Fruit fly (Drosophila melanogaster) whole organism, embryonic: ENCODE data around the gene Tmc.

Experiments used
- Bgb ChIP-seq: fragments of 200-800 bp; sonication (Bioruptor generic); IDR thresholded peaks from 2 replicates; pipeline ENCODE4 v1.3.6; 2022; ENCODE audit warnings: missing biosample characterization, missing genetic modification characterization; ENCODE audit not compliant: partially characterized antibody
- CG10979 ChIP-seq: fragments of 200-800 bp; sonication (Bioruptor generic); optimal IDR thresholded peaks from 2 replicates; lab custom pipeline; 2018; ENCODE audit warnings: missing biosample characterization, mild to moderate bottlenecking, missing genetic modification characterization, moderate library complexity
- CG11560 ChIP-seq: fragments of 200-800 bp; sonication (Bioruptor generic); IDR thresholded peaks from 3 replicates; pipeline ENCODE4 v1.3.6; 2022; ENCODE audit warnings: missing biosample characterization, missing genetic modification characterization
- CG11723 ChIP-seq: fragments of 200-800 bp; sonication (Bioruptor generic); optimal IDR thresholded peaks from 2 replicates; lab custom pipeline; 2017; ENCODE audit warnings: missing biosample characterization, mild to moderate bottlenecking, missing genetic modification characterization
- CG12744 ChIP-seq: fragments of 200-800 bp; sonication (Bioruptor generic); optimal IDR thresholded peaks from 2 replicates; lab custom pipeline; 2016; ENCODE audit warnings: missing biosample characterization, missing genetic modification characterization
- CG13123 ChIP-seq: fragments of 200-800 bp; sonication (Bioruptor generic); optimal IDR thresholded peaks from 2 replicates; lab custom pipeline; 2016; ENCODE audit warnings: missing biosample characterization, missing genetic modification characterization
- CG14441 ChIP-seq: fragments of 200-800 bp; sonication (Bioruptor generic); IDR thresholded peaks from 2 replicates; pipeline ENCODE4 v1.3.6; 2022; ENCODE audit warnings: missing biosample characterization, missing genetic modification characterization
- CG14667 ChIP-seq: fragments of 200-800 bp; sonication (Bioruptor generic); IDR thresholded peaks from 2 replicates; pipeline ENCODE4 v1.3.6; 2022; ENCODE audit warnings: missing biosample characterization, missing genetic modification characterization
- CG15514 ChIP-seq: fragments of 200-800 bp; sonication (Bioruptor generic); optimal IDR thresholded peaks from 3 replicates; lab custom pipeline; 2017; ENCODE audit warnings: missing biosample characterization, missing genetic modification characterization, mild to moderate bottlenecking, moderate library complexity, missing genetic modification reagents
- CG18262 ChIP-seq: fragments of 200-800 bp; optimal IDR thresholded peaks from 3 replicates; lab custom pipeline; 2019; ENCODE audit warnings: missing biosample characterization, mild to moderate bottlenecking, missing genetic modification characterization, moderate library complexity
- CG2116 ChIP-seq: fragments of 200-800 bp; sonication (Bioruptor generic); optimal IDR thresholded peaks from 3 replicates; lab custom pipeline; 2018; ENCODE audit warnings: missing biosample characterization, mild to moderate bottlenecking, missing genetic modification characterization
- CG31224 ChIP-seq: fragments of 200-800 bp; sonication (Bioruptor generic); IDR thresholded peaks from 2 replicates; pipeline ENCODE4 v1.3.6; 2022; ENCODE audit warnings: missing biosample characterization, missing genetic modification characterization
- CG4854 ChIP-seq: fragments of 200-800 bp; sonication (Bioruptor generic); optimal IDR thresholded peaks from 2 replicates; lab custom pipeline; 2016; ENCODE audit warnings: missing biosample characterization, missing genetic modification characterization, inconsistent platforms
- CG7556 ChIP-seq: fragments of 200-800 bp; sonication (Bioruptor generic); optimal IDR thresholded peaks from 2 replicates; lab custom pipeline; 2017; ENCODE audit warnings: missing biosample characterization, mild to moderate bottlenecking, missing genetic modification characterization
- CG7745 ChIP-seq: fragments of 200-800 bp; sonication (Bioruptor generic); optimal IDR thresholded peaks from 2 replicates; lab custom pipeline; 2018; ENCODE audit warnings: missing biosample characterization, mild to moderate bottlenecking, missing genetic modification characterization, moderate library complexity
- CG8290 ChIP-seq, 3 experiments: fragments of 200-800 bp; sonication (Bioruptor generic); optimal IDR thresholded peaks; 2 replicates each; lab custom pipeline; 2016 to 2019; ENCODE audit warnings: missing biosample characterization in 3 of 3, missing genetic modification characterization in 3 of 3, mild to moderate bottlenecking in 2 of 3, moderate library complexity in 1 of 3
- CG9215 ChIP-seq: fragments of 200-800 bp; sonication (Bioruptor generic); IDR thresholded peaks from 2 replicates; pipeline ENCODE4 v1.3.6; 2022; ENCODE audit warnings: missing biosample characterization, missing genetic modification characterization
- CrebB ChIP-seq: fragments of 200-800 bp; sonication (Bioruptor generic); optimal IDR thresholded peaks from 3 replicates; lab custom pipeline; 2018; ENCODE audit warnings: missing biosample characterization, mild to moderate bottlenecking, missing genetic modification characterization
- Dll ChIP-seq: fragments of 200-800 bp; sonication (Bioruptor generic); IDR thresholded peaks from 4 replicates; pipeline ENCODE4 v1.3.6; 2022; ENCODE audit warnings: missing biosample characterization, missing genetic modification characterization; ENCODE audit not compliant: partially characterized antibody
- Doc3 ChIP-seq: fragments of 200-800 bp; sonication (Bioruptor generic); IDR thresholded peaks from 3 replicates; pipeline ENCODE4 v1.3.6; 2022; ENCODE audit warnings: missing biosample characterization, missing genetic modification characterization; ENCODE audit not compliant: partially characterized antibody
- Dref ChIP-seq: fragments of 200-800 bp; sonication (Bioruptor generic); IDR thresholded peaks from 2 replicates; pipeline ENCODE4 v1.3.6; 2022; ENCODE audit warnings: missing biosample characterization, missing genetic modification characterization
- E2f2 ChIP-seq: fragments of 200-800 bp; sonication (Bioruptor generic); IDR thresholded peaks from 2 replicates; pipeline ENCODE4 v1.3.6; 2022; ENCODE audit warnings: missing biosample characterization, missing genetic modification characterization
- Ets65A ChIP-seq: fragments of 200-800 bp; sonication (Bioruptor generic); peaks from one replicate; lab custom pipeline; 2016; ENCODE audit warnings: missing biosample characterization, missing genetic modification characterization
- Gug ChIP-seq: fragments of 200-800 bp; sonication (Bioruptor generic); IDR thresholded peaks from 4 replicates; pipeline ENCODE4 v1.3.6; 2022; ENCODE audit warnings: missing biosample characterization, missing genetic modification characterization
- HLH3B ChIP-seq: fragments of 200-800 bp; sonication (Bioruptor generic); IDR thresholded peaks from 2 replicates; pipeline ENCODE4 v1.3.6; 2022; ENCODE audit warnings: missing biosample characterization, missing genetic modification characterization
- HLHmδ ChIP-seq: fragments of 200-800 bp; sonication (Bioruptor generic); optimal IDR thresholded peaks from 2 replicates; lab custom pipeline; 2018; ENCODE audit warnings: missing biosample characterization, mild to moderate bottlenecking, missing genetic modification characterization, moderate library complexity
- Hmr ChIP-seq: fragments of 200-800 bp; sonication (Bioruptor generic); optimal IDR thresholded peaks from 3 replicates; lab custom pipeline; 2017; ENCODE audit warnings: mild to moderate bottlenecking, missing biosample characterization, missing genetic modification reagents, missing genetic modification characterization
- MTF-1 ChIP-seq: fragments of 200-800 bp; sonication (Bioruptor generic); optimal IDR thresholded peaks from 2 replicates; lab custom pipeline; 2018; ENCODE audit warnings: missing biosample characterization, mild to moderate bottlenecking, missing genetic modification characterization, borderline replicate concordance
- Mes4 ChIP-seq: fragments of 200-800 bp; sonication (Bioruptor generic); optimal IDR thresholded peaks from 2 replicates; lab custom pipeline; 2016; ENCODE audit warnings: missing biosample characterization, missing genetic modification characterization
- NfI ChIP-seq: fragments of 200-800 bp; sonication (Bioruptor generic); optimal IDR thresholded peaks from 3 replicates; lab custom pipeline; 2018; ENCODE audit warnings: missing biosample characterization, mild to moderate bottlenecking, missing genetic modification characterization, moderate library complexity
- Opbp ChIP-seq: fragments of 200-800 bp; sonication (Bioruptor generic); IDR thresholded peaks from 3 replicates; pipeline ENCODE4 v1.3.6; 2022; ENCODE audit warnings: missing biosample characterization, missing genetic modification characterization; ENCODE audit not compliant: partially characterized antibody
- Six4 ChIP-seq: fragments of 200-800 bp; sonication (Bioruptor generic); optimal IDR thresholded peaks from 2 replicates; lab custom pipeline; 2016; ENCODE audit warnings: missing biosample characterization, missing genetic modification characterization
- ara ChIP-seq: fragments of 200-800 bp; sonication (Bioruptor generic); IDR thresholded peaks from 2 replicates; pipeline ENCODE4 v1.3.6; 2022; ENCODE audit warnings: missing biosample characterization, missing genetic modification characterization
- en ChIP-seq: fragments of 200-800 bp; sonication (Bioruptor generic); optimal IDR thresholded peaks from 2 replicates; lab custom pipeline; 2016; ENCODE audit warnings: missing biosample characterization, missing genetic modification characterization
- eyg ChIP-seq: fragments of 200-800 bp; sonication (Bioruptor generic); optimal IDR thresholded peaks from 3 replicates; lab custom pipeline; 2016; ENCODE audit warnings: missing biosample characterization, missing genetic modification characterization
- gsb ChIP-seq: fragments of 200-800 bp; sonication (Bioruptor generic); IDR thresholded peaks from 2 replicates; pipeline ENCODE4 v1.3.6; 2022; ENCODE audit warnings: missing biosample characterization, missing genetic modification characterization
- h ChIP-seq: fragments of >200 bp; optimal IDR thresholded peaks from 2 replicates; lab custom pipeline; 2017
- ind ChIP-seq: fragments of 200-800 bp; sonication (Bioruptor generic); optimal IDR thresholded peaks from 3 replicates; lab custom pipeline; 2016; ENCODE audit warnings: missing biosample characterization, missing genetic modification characterization
- knrl ChIP-seq: fragments of 200-800 bp; sonication (Bioruptor generic); IDR thresholded peaks from 3 replicates; pipeline ENCODE4 v1.3.6; 2022; ENCODE audit warnings: missing biosample characterization, missing genetic modification characterization; ENCODE audit not compliant: partially characterized antibody
- prd ChIP-seq, 3 experiments: fragments of >200 bp in 2 of 3; fragments of 200-800 bp in 1 of 3; sonication (Bioruptor generic) in 1 of 3; optimal IDR thresholded peaks in 2 of 3; IDR thresholded peaks in 1 of 3; 2 replicates in 2 of 3; 3 replicates in 1 of 3; pipeline versions ENCODE4 v1.3.6 to Lab custom; 2017 to 2022; ENCODE audit warnings: missing biosample characterization in 1 of 3, missing genetic modification characterization in 1 of 3
- ranshi ChIP-seq: fragments of 200-800 bp; sonication (Bioruptor generic); IDR thresholded peaks from 2 replicates; pipeline ENCODE4 v1.3.6; 2022; ENCODE audit warnings: missing biosample characterization, missing genetic modification characterization
- ro ChIP-seq: fragments of 200-800 bp; sonication (Bioruptor generic); IDR thresholded peaks from 2 replicates; pipeline ENCODE4 v1.3.6; 2022; ENCODE audit warnings: missing biosample characterization, missing genetic modification characterization
- sd ChIP-seq: fragments of 200-800 bp; sonication (Bioruptor generic); optimal IDR thresholded peaks from 3 replicates; lab custom pipeline; 2018; ENCODE audit warnings: missing biosample characterization, mild to moderate bottlenecking, missing genetic modification characterization, moderate library complexity
- so ChIP-seq: fragments of 200-800 bp; sonication (Bioruptor generic); IDR thresholded peaks from 3 replicates; pipeline ENCODE4 v1.3.6; 2022; ENCODE audit warnings: missing biosample characterization, missing genetic modification characterization
- ssp ChIP-seq: fragments of 200-800 bp; sonication (Bioruptor generic); IDR thresholded peaks from 2 replicates; pipeline ENCODE4 v1.3.6; 2022; ENCODE audit warnings: missing biosample characterization, missing genetic modification characterization
- tio ChIP-seq: fragments of 200-800 bp; sonication (Bioruptor generic); optimal IDR thresholded peaks from 2 replicates; lab custom pipeline; 2017; ENCODE audit warnings: missing biosample characterization, missing genetic modification characterization, inconsistent platforms
- trem ChIP-seq: fragments of 200-800 bp; optimal IDR thresholded peaks from 3 replicates; lab custom pipeline; 2019; ENCODE audit warnings: missing biosample characterization, mild to moderate bottlenecking, missing genetic modification characterization, moderate library complexity
- usp ChIP-seq: fragments of >200 bp; optimal IDR thresholded peaks from 2 replicates; lab custom pipeline; 2017; ENCODE audit warnings: missing biosample characterization, missing genetic modification characterization
- wdn ChIP-seq: fragments of 200-800 bp; sonication (Bioruptor generic); IDR thresholded peaks from 2 replicates; pipeline ENCODE4 v1.3.6; 2022; ENCODE audit warnings: missing biosample characterization, missing genetic modification characterization

The Tmc gene

dm6 chr3L:9614589-9615442, 17.3 kb downstream of the Tmc start, which contains the start of gene LanB2 (continued):
- TF ChIP-seq CG12744 (GFP tag; lab: Kevin White, UChicago) (no peak), ranshi (no peak), CG9215 (GFP tag; lab: Robert Waterston, UW) (no peak), CG13123 (GFP tag; lab: Kevin White, UChicago) (no peak), ara (0 out of 2 replicates have a peak, but pooled peaks have one; percentile 29), CG14667 (GFP tag; lab: Robert Waterston, UW) (no peak), h (lab: Kevin White, UChicago) (no peak), ind (GFP tag; lab: Kevin White, UChicago) (no peak), Six4 (no peak), CG8290 (GFP tag; optimal IDR thresholded peaks at IDR 0.05; lab: Kevin White, UChicago) (no peak), CG8290 (tag; optimal IDR thresholded peaks at IDR 0.05; lab: Kevin White, UChicago) (no peak), en (GFP tag; lab: Kevin White, UChicago) (no peak), CG10979 (tag; lab: Kevin White, UChicago) (no peak), gsb (GFP tag; lab: Robert Waterston, UW) (no peak), trem (no peak), ssp (GFP tag; lab: Robert Waterston, UW) (no peak), Dll (GFP tag; lab: Robert Waterston, UW) (no peak), sd (tag; lab: Kevin White, UChicago) (peak; percentile 45), Doc3 (GFP tag; lab: Robert Waterston, UW) (no peak), tio (no peak), eyg (GFP tag; lab: Kevin White, UChicago) (no peak), CG2116 (GFP tag; lab: Kevin White, UChicago) (peak; percentile 3), knrl (no peak), prd (optimal IDR thresholded peaks at IDR 0.05; lab: Kevin White, UChicago) (no peak), prd (GFP tag; IDR thresholded peaks at IDR 0.05; lab: Robert Waterston, UW) (no peak), Dref (GFP tag; lab: Robert Waterston, UW) (no peak), CG31224 (GFP tag; lab: Robert Waterston, UW) (no peak), usp (GFP tag; lab: Kevin White, UChicago) (no peak), Mes4 (GFP tag; lab: Kevin White, UChicago) (no peak), wdn (GFP tag; lab: Robert Waterston, UW) (no peak), MTF-1 (GFP tag; lab: Kevin White, UChicago) (no peak), CG4854 (GFP tag; lab: Kevin White, UChicago) (no peak), CG11560 (tag; lab: Robert Waterston, UW) (no peak), Bgb (GFP tag; lab: Robert Waterston, UW) (no peak), CG7556 (no peak), HLH3B (no peak; the same call in 1 of the 2 replicates), Opbp (GFP tag; lab: Robert Waterston, UW) (peak; percentile 61; the same call in 2 of the 3 replicates), CG18262 (tag; lab: Kevin White, UChicago) (no peak), Hmr (GFP tag; lab: Kevin White, UChicago) (peak; percentile 39), HLHmδ (peak; percentile 67), Gug (GFP tag; lab: Robert Waterston, UW) (no peak), Ets65A (GFP tag; lab: Kevin White, UChicago) (no peak), CG11723 (no peak), ro (GFP tag; lab: Robert Waterston, UW) (no peak), CrebB (peak; percentile 64), CG14441 (GFP tag; lab: Robert Waterston, UW) (no peak), E2f2 (GFP tag; lab: Robert Waterston, UW) (no peak), so (GFP tag; lab: Robert Waterston, UW) (no peak), NfI (no peak), CG7745 (tag; lab: Kevin White, UChicago) (no peak), CG15514 (GFP tag; lab: Kevin White, UChicago) (peak; percentile 14)
